Worm (Caenorhabditis elegans): ENCODE results near the gene F56B3.4.

F56B3.4 gene

DNA sequence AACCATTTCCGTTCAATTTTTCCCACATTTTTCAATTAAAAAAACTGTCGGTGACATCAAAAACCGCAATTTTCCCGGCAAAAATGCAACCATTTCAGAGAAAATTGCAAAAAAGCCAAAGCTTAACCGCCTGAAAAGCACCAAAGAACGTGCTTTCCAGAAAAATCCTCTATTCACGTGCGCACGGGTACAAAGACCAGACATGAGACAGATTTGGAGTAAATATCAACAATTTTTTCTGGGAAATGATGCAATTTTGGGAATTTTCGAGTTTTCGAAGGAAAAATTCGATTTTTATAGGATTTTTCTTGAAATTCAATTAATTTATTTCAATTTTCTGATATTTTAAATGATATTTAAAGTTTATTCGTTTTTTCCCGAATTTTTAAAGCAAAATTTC lies 35.0 kb upstream of the F56B3.4 start:
- peak; percentile 90 for TF ChIP-seq fkh-8 (tag; optimal IDR thresholded peaks at IDR 0.05)
- no peak for TF ChIP-seq F16B12.6 (tag; optimal IDR thresholded peaks at IDR 0.05)
- TF ChIP-seq dsc-1 (tag; optimal IDR thresholded peaks at IDR 0.05) = peak; percentile 5
- TF ChIP-seq nhr-85 (tag) = peak; percentile 19
- peak; percentile 6 for TF ChIP-seq nhr-47 (tag; optimal IDR thresholded peaks at IDR 0.05)
- TF ChIP-seq nhr-71 (tag; optimal IDR thresholded peaks at IDR 0.05) = peak; percentile 23

DNA sequence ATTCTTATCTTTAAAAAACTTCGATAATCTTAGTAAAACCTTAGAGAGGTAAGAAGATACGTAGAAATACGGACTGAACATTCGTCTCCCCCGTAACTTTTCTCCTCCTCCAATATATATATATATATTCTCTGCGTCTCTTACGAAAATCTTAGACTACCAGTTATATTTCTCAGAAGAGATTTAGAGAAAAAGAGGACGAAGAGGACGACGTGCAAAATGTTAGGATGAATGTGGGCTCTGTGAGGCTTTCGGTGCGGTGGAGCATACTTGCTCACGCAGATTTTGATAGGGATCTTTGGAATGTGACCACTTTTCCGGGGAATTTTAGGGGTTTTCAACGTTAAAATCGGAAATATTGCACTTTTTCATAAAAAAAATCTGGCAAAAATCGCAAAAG lies 34.4 kb upstream of the F56B3.4 start:
- TF ChIP-seq skn-1 (tag; optimal IDR thresholded peaks at IDR 0.05) (peak; percentile 48), egl-13 (tag; optimal IDR thresholded peaks at IDR 0.05) (peak; percentile 23), ceh-82 (tag; optimal IDR thresholded peaks at IDR 0.05) (peak; percentile 40 to 91 (median 72)), lin-13 (GFP tag; optimal IDR thresholded peaks at IDR 0.05) (peak; percentile 48), ceh-63 (GFP tag; optimal IDR thresholded peaks at IDR 0.05) (no peak), nhr-20 (tag; optimal IDR thresholded peaks at IDR 0.05) (peak; percentile 56), nhr-90 (tag; optimal IDR thresholded peaks at IDR 0.05; ENCODE audit: poor library complexity) (peak; percentile 8), lin-15B (tag; optimal IDR thresholded peaks at IDR 0.05) (peak; percentile 88), dpl-1 (GFP tag; optimal IDR thresholded peaks at IDR 0.05) (peak; percentile 38 to 73 (median 47)), nhr-84 (tag; optimal IDR thresholded peaks at IDR 0.05) (no peak), unc-98 (GFP tag; IDR thresholded peaks at IDR 0.05) (no peak), blmp-1 (tag; optimal IDR thresholded peaks at IDR 0.05) (peak; percentile 20), nhr-47 (tag; optimal IDR thresholded peaks at IDR 0.05) (peak; percentile 80), ztf-11 (tag; optimal IDR thresholded peaks at IDR 0.05) (no peak), C04F5.9 (tag; optimal IDR thresholded peaks at IDR 0.05) (peak; percentile 17), nhr-76 (tag; optimal IDR thresholded peaks at IDR 0.05) (no peak), hlh-4 (tag; optimal IDR thresholded peaks at IDR 0.05) (no peak), grh-1 (GFP tag; IDR thresholded peaks at IDR 0.05) (no peak), ets-5 (GFP tag; IDR thresholded peaks at IDR 0.05) (no peak), elt-2 (tag; optimal IDR thresholded peaks at IDR 0.05) (no peak), irx-1 (tag; optimal IDR thresholded peaks at IDR 0.05) (peak; percentile 43), lir-3 (tag; optimal IDR thresholded peaks at IDR 0.05; ENCODE audit: poor library complexity) (no peak), nhr-12 (tag; optimal IDR thresholded peaks at IDR 0.05) (no peak), nhr-85 (tag) (peak; percentile 49), nhr-11 (tag; optimal IDR thresholded peaks at IDR 0.05) (no peak), zip-4 (GFP tag; optimal IDR thresholded peaks at IDR 0.05) (no peak), aha-1 (tag; optimal IDR thresholded peaks at IDR 0.05) (peak; percentile 90), mep-1 (tag; optimal IDR thresholded peaks at IDR 0.05) (peak; percentile 86), unc-30 (tag; optimal IDR thresholded peaks at IDR 0.05) (no peak), ceh-88 (GFP tag; IDR thresholded peaks at IDR 0.05) (no peak; the same call in 1 of the 2 replicates), nhr-19 (GFP tag; conservative IDR thresholded peaks at IDR 0.05) (no peak; the same call in 1 of the 2 replicates), ztf-4 (tag; optimal IDR thresholded peaks at IDR 0.05) (peak; percentile 51), fos-1 (tag; optimal IDR thresholded peaks at IDR 0.05) (peak; percentile 78), mdl-1 (tag; optimal IDR thresholded peaks at IDR 0.05) (peak in 1 of 2 experiments; percentile 3), egl-27 (tag; optimal IDR thresholded peaks at IDR 0.05) (no peak), tbx-2 (tag; optimal IDR thresholded peaks at IDR 0.05) (peak; percentile 73), dsc-1 (tag; optimal IDR thresholded peaks at IDR 0.05) (peak; percentile 69), tlp-1 (tag; optimal IDR thresholded peaks at IDR 0.05) (no peak), fkh-8 (tag; optimal IDR thresholded peaks at IDR 0.05) (peak; percentile 84), C16A3.4 (tag; optimal IDR thresholded peaks at IDR 0.05) (peak; percentile 72), xbp-1 (tag; optimal IDR thresholded peaks at IDR 0.05) (peak; percentile 59), lin-39 (tag; optimal IDR thresholded peaks at IDR 0.05) (peak; percentile 5), nhr-71 (tag; optimal IDR thresholded peaks at IDR 0.05) (peak; percentile 85), pag-3 (tag; optimal IDR thresholded peaks at IDR 0.05; ENCODE audit: borderline replicate concordance, insufficient read depth) (peak; percentile 32), pax-3 (tag; optimal IDR thresholded peaks at IDR 0.05) (no peak), hlh-17 (GFP tag; optimal IDR thresholded peaks at IDR 0.05; ENCODE audit: borderline replicate concordance) (no peak), zag-1 (tag; optimal IDR thresholded peaks at IDR 0.05) (peak; percentile 29), ces-1 (GFP tag; optimal IDR thresholded peaks at IDR 0.05) (no peak), nhr-77 (tag; optimal IDR thresholded peaks at IDR 0.05) (no peak)
